Worm (Caenorhabditis elegans) whole organism, early embryonic: Measurements from ENCODE around the gene C04G6.2.

Experiments used
- B0310.2 ChIP-seq: sonication (generic microtip); optimal IDR thresholded peaks from 2 replicates; lab custom pipeline; 2016; ENCODE audit warnings: mild to moderate bottlenecking, missing genetic modification characterization, missing compliant biosample characterization
- F13C5.2 ChIP-seq: sonication (generic microtip); optimal IDR thresholded peaks from 2 replicates; lab custom pipeline; 2017; ENCODE audit warnings: mild to moderate bottlenecking, missing genetic modification characterization, inconsistent platforms, missing compliant biosample characterization
- aly-1 ChIP-seq: sonication (generic microtip); optimal IDR thresholded peaks from 2 replicates; lab custom pipeline; 2016; ENCODE audit warnings: missing genetic modification characterization, missing compliant biosample characterization
- ama-1 ChIP-seq: fragments of 150-350 bp; optimal IDR thresholded peaks from 2 replicates; lab custom pipeline; 2014
- ceh-13 ChIP-seq: fragments of 200-800 bp; sonication (Bioruptor generic); optimal IDR thresholded peaks from 2 replicates; lab custom pipeline; 2018; ENCODE audit warnings: mild to moderate bottlenecking, missing genetic modification characterization, missing compliant biosample characterization
- ceh-36 ChIP-seq: sonication (generic microtip); optimal IDR thresholded peaks from 2 replicates; lab custom pipeline; 2016; ENCODE audit warnings: missing genetic modification characterization, inconsistent platforms, missing compliant biosample characterization
- ets-7 ChIP-seq: sonication (generic microtip); optimal IDR thresholded peaks from 2 replicates; lab custom pipeline; 2016; ENCODE audit warnings: missing genotype, missing genetic modification characterization, missing compliant biosample characterization
- flt-1 ChIP-seq: fragments of 200-800 bp; sonication (Bioruptor generic); IDR thresholded peaks from 2 replicates; pipeline ENCODE4 v1.3.6; 2022; ENCODE audit warnings: missing genetic modification characterization, missing compliant biosample characterization
- hmbx-1 ChIP-seq: sonication (generic microtip); optimal IDR thresholded peaks from 2 replicates; lab custom pipeline; 2016; ENCODE audit warnings: mild to moderate bottlenecking, missing genetic modification characterization, missing compliant biosample characterization
- hmg-4 ChIP-seq: fragments of 200-800 bp; sonication (Bioruptor generic); optimal IDR thresholded peaks from 2 replicates; lab custom pipeline; 2018; ENCODE audit warnings: mild to moderate bottlenecking, missing genetic modification characterization, missing compliant biosample characterization
- hnd-1 ChIP-seq: sonication (generic microtip); optimal IDR thresholded peaks from 2 replicates; lab custom pipeline; 2016; ENCODE audit warnings: missing genetic modification characterization, missing compliant biosample characterization
- pes-1 ChIP-seq: fragments of 200-800 bp; sonication (Bioruptor generic); IDR thresholded peaks from 2 replicates; pipeline ENCODE4 v1.3.6; 2022; ENCODE audit warnings: missing genetic modification reagents, missing genetic modification characterization, missing compliant biosample characterization
- scrt-1 ChIP-seq: fragments of 200-800 bp; sonication (Bioruptor generic); IDR thresholded peaks from 2 replicates; pipeline ENCODE4 v1.3.6; 2022; ENCODE audit warnings: missing genetic modification characterization, missing compliant biosample characterization
- sea-1 ChIP-seq: fragments of 200-800 bp; sonication (Bioruptor generic); conservative IDR thresholded peaks from 2 replicates; pipeline ENCODE4 v1.3.6; 2022; ENCODE audit warnings: missing genetic modification characterization, missing compliant biosample characterization
- tbx-11 ChIP-seq: fragments of 200-800 bp; sonication (Bioruptor generic); IDR thresholded peaks from 2 replicates; pipeline ENCODE4 v1.3.6; 2022; ENCODE audit warnings: missing genetic modification characterization, missing compliant biosample characterization
- tbx-37 ChIP-seq: fragments of 200-800 bp; sonication (Bioruptor generic); conservative IDR thresholded peaks from 2 replicates; pipeline ENCODE4 v1.3.6; 2022; ENCODE audit warnings: missing genetic modification reagents, missing genetic modification characterization, missing compliant biosample characterization
- tra-4 ChIP-seq: sonication (generic microtip); optimal IDR thresholded peaks from 2 replicates; lab custom pipeline; 2017; ENCODE audit warnings: missing genetic modification characterization, missing compliant biosample characterization

Gene C04G6.2

ce11 chrII:5066967-5067366, 26.1 kb upstream of the C04G6.2 start:
- TF ChIP-seq aly-1 (tag; lab: Kevin White, UChicago) = no peak

DNA sequence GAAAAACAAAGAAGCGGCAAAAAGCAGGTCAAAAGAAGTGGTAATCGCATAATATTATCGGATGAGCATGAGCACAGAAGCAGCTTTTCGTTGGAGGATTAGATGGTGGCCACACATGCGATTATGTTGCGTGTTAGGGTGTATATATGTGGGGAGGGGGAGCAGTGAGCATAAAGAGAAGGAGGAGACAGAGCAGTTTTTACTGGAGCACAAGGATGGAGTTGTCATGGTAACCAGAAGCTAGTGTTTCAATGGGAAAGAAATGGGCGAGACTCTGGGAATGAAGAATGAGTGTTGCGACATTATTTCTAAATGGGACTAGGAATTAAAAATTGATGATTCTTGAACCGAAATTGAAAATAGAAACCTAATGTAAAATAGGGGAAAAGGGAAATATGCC, 25.1 kb upstream of the C04G6.2 start, which contains the start of gene C27A2.8:
Gene C27A2.8 (minus strand): TSS at position 117 of the 400 bp plus-strand sequence.
- no peak for TF ChIP-seq ets-7 (tag; lab: Kevin White, UChicago)
- peak; percentile 10 for TF ChIP-seq aly-1 (tag; lab: Kevin White, UChicago)

DNA sequence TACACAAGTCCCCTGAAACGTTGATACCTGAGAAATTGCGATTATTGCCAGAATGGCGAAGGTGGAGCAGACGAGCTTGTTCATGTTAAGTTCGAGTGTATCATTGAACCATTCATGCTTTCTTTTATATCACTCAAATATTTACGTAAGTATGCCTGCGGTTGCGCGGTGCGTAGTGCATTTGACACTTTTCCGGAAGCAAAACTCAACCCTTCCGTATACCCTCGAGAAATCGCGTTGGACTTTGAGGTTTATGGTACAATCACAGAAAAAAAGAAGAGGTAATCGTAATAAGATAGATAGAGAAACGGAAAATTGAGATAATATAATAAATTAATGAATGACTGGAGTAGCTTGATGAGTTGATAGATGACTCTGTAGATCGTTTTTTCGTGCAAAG, 23.5 kb upstream of the C04G6.2 start, which contains the start of gene idpb-2:
Gene idpb-2 (minus strand): TSS at position 101 of the 400 bp plus-strand sequence.
- no peak for TF ChIP-seq sea-1 (GFP tag; lab: Robert Waterston, UW)
- TF ChIP-seq tbx-11 = no peak
- no peak for TF ChIP-seq ceh-13 (GFP tag; lab: Kevin White, UChicago)
- TF ChIP-seq ceh-36 (tag; lab: Kevin White, UChicago) = no peak
- TF ChIP-seq F13C5.2 (tag; lab: Kevin White, UChicago) = no peak
- no peak for TF ChIP-seq ets-7 (tag; lab: Kevin White, UChicago)
- TF ChIP-seq B0310.2 (tag; lab: Kevin White, UChicago) = no peak
- TF ChIP-seq hnd-1 (tag; lab: Kevin White, UChicago) = no peak
- no peak for TF ChIP-seq aly-1 (tag; lab: Kevin White, UChicago)
- no peak for TF ChIP-seq hmg-4 (GFP tag; lab: Kevin White, UChicago)
- no peak for TF ChIP-seq hmbx-1 (tag; lab: Kevin White, UChicago)
- TF ChIP-seq pes-1 (GFP tag; lab: Robert Waterston, UW) = no peak

- TF ChIP-seq tbx-11 (no peak), flt-1 (GFP tag; lab: Robert Waterston, UW) (no peak), scrt-1 (GFP tag; lab: Robert Waterston, UW) (no peak), F13C5.2 (tag; lab: Kevin White, UChicago) (no peak), ets-7 (tag; lab: Kevin White, UChicago) (no peak), B0310.2 (tag; lab: Kevin White, UChicago) (no peak), ama-1 (no peak), tra-4 (tag; lab: Kevin White, UChicago) (no peak), ceh-36 (tag; lab: Kevin White, UChicago) (no peak), aly-1 (tag; lab: Kevin White, UChicago) (no peak), sea-1 (GFP tag; lab: Robert Waterston, UW) (no peak), pes-1 (GFP tag; lab: Robert Waterston, UW) (no peak), hmg-4 (GFP tag; lab: Kevin White, UChicago) (no peak), tbx-37 (GFP tag; lab: Robert Waterston, UW) (no peak)
Measured at ce11 chrII:5071265-5071664, 21.8 kb upstream of the C04G6.2 start, which contains the start of gene C27A2.7. Gene C27A2.7 (minus strand): TSS chrII:5071365.

- TF ChIP-seq hmg-4 (GFP tag; lab: Kevin White, UChicago) (no peak), tra-4 (tag; lab: Kevin White, UChicago) (no peak), ets-7 (tag; lab: Kevin White, UChicago) (no peak), sea-1 (GFP tag; lab: Robert Waterston, UW) (no peak), F13C5.2 (tag; lab: Kevin White, UChicago) (no peak), B0310.2 (tag; lab: Kevin White, UChicago) (no peak), tbx-11 (no peak), ceh-13 (GFP tag; lab: Kevin White, UChicago) (no peak), hnd-1 (tag; lab: Kevin White, UChicago) (no peak), pes-1 (GFP tag; lab: Robert Waterston, UW) (no peak), scrt-1 (GFP tag; lab: Robert Waterston, UW) (no peak), aly-1 (tag; lab: Kevin White, UChicago) (no peak), ceh-36 (tag; lab: Kevin White, UChicago) (no peak), flt-1 (GFP tag; lab: Robert Waterston, UW) (no peak)
Measured at ce11 chrII:5081124-5081913, 11.7 kb upstream of the C04G6.2 start, which contains the start of gene dsh-2. Gene dsh-2 (minus strand): TSS chrII:5081174.

ce11 chrII:5083341-5083740, 9.7 kb upstream of the C04G6.2 start, which contains the start of gene C04G6.4:
Gene C04G6.4 (minus strand): TSS chrII:5083441.
- no peak for TF ChIP-seq tbx-11
- TF ChIP-seq tra-4 (tag; lab: Kevin White, UChicago) = no peak
- TF ChIP-seq ets-7 (tag; lab: Kevin White, UChicago) = no peak
- no peak for TF ChIP-seq scrt-1 (GFP tag; lab: Robert Waterston, UW)
- no peak for TF ChIP-seq hmbx-1 (tag; lab: Kevin White, UChicago)
- TF ChIP-seq hmg-4 (GFP tag; lab: Kevin White, UChicago) = no peak
- no peak for TF ChIP-seq ama-1
- TF ChIP-seq tbx-37 (GFP tag; lab: Robert Waterston, UW) = no peak
- no peak for TF ChIP-seq aly-1 (tag; lab: Kevin White, UChicago)
- TF ChIP-seq pes-1 (GFP tag; lab: Robert Waterston, UW) = no peak
- no peak for TF ChIP-seq ceh-13 (GFP tag; lab: Kevin White, UChicago)
- TF ChIP-seq B0310.2 (tag; lab: Kevin White, UChicago) = no peak
- no peak for TF ChIP-seq sea-1 (GFP tag; lab: Robert Waterston, UW)
- no peak for TF ChIP-seq hnd-1 (tag; lab: Kevin White, UChicago)
- no peak for TF ChIP-seq F13C5.2 (tag; lab: Kevin White, UChicago)
- TF ChIP-seq ceh-36 (tag; lab: Kevin White, UChicago) = no peak
- TF ChIP-seq flt-1 (GFP tag; lab: Robert Waterston, UW) = no peak

- TF ChIP-seq F13C5.2 (tag; lab: Kevin White, UChicago) (no peak), aly-1 (tag; lab: Kevin White, UChicago) (no peak), scrt-1 (GFP tag; lab: Robert Waterston, UW) (no peak), B0310.2 (tag; lab: Kevin White, UChicago) (no peak), sea-1 (GFP tag; lab: Robert Waterston, UW) (no peak), flt-1 (GFP tag; lab: Robert Waterston, UW) (no peak), hmg-4 (GFP tag; lab: Kevin White, UChicago) (no peak), tbx-37 (GFP tag; lab: Robert Waterston, UW) (no peak)
Measured at ce11 chrII:5084225-5084624, 8.8 kb upstream of the C04G6.2 start.
